Fruit fly (Drosophila melanogaster): ENCODE measurements around the gene CG5131.

CG5131 gene

dm6 chr2L:17450505-17451415 lies 33.5 kb upstream of the CG5131 start (continued):
- TF ChIP-seq Ravus (GFP tag; IDR thresholded peaks at IDR 0.05): no peak
- TF ChIP-seq abd-A (tag; optimal IDR thresholded peaks at IDR 0.05): peak; percentile 51
- TF ChIP-seq pros (GFP tag; optimal IDR thresholded peaks at IDR 0.05): no peak
- TF ChIP-seq ind (GFP tag; optimal IDR thresholded peaks at IDR 0.05): peak; percentile 43
- no peak for TF ChIP-seq Hr39 (optimal IDR thresholded peaks at IDR 0.05)
- TF ChIP-seq CG34224 (GFP tag; IDR thresholded peaks at IDR 0.05; ENCODE audit: partially characterized antibody): no peak; the same call in 2 of the 3 replicates
- no peak for TF ChIP-seq CG30020 (tag; optimal IDR thresholded peaks at IDR 0.05)
- peak; percentile 76 for TF ChIP-seq unpg (GFP tag; optimal IDR thresholded peaks at IDR 0.05)
- peak; percentile 46 for TF ChIP-seq CG15514 (GFP tag; optimal IDR thresholded peaks at IDR 0.05)
- TF ChIP-seq exex (tag; optimal IDR thresholded peaks at IDR 0.05): peak; percentile 28
- TF ChIP-seq CG8290 (GFP tag; optimal IDR thresholded peaks at IDR 0.05): no peak
- TF ChIP-seq CG8290 (tag; optimal IDR thresholded peaks at IDR 0.05): peak in 1 of 2 experiments; percentile 47
- TF ChIP-seq lbe (GFP tag; optimal IDR thresholded peaks at IDR 0.05): peak; percentile 60
- TF ChIP-seq shn (GFP tag; optimal IDR thresholded peaks at IDR 0.05): peak; percentile 36
- peak; percentile 60 for TF ChIP-seq Asciz (GFP tag; optimal IDR thresholded peaks at IDR 0.05)
- no peak for TF ChIP-seq Elba2 (GFP tag; optimal IDR thresholded peaks at IDR 0.05)
- TF ChIP-seq Max (GFP tag; optimal IDR thresholded peaks at IDR 0.05): peak; percentile 33
- no peak for TF ChIP-seq CG6791 (GFP tag; IDR thresholded peaks at IDR 0.05; ENCODE audit: partially characterized antibody)
- TF ChIP-seq usp (GFP tag; optimal IDR thresholded peaks at IDR 0.05): no peak
- TF ChIP-seq dmrt99B (tag; optimal IDR thresholded peaks at IDR 0.05): peak; percentile 73
- no peak for TF ChIP-seq zfh2 (GFP tag; optimal IDR thresholded peaks at IDR 0.05)
- TF ChIP-seq CG5245 (GFP tag; optimal IDR thresholded peaks at IDR 0.05): no peak
- no peak for TF ChIP-seq CG42726 (GFP tag; IDR thresholded peaks at IDR 0.05; ENCODE audit: partially characterized antibody)
- peak; percentile 42 for TF ChIP-seq cwo (GFP tag; optimal IDR thresholded peaks at IDR 0.05)
- no peak for TF ChIP-seq CG17829 (tag; optimal IDR thresholded peaks at IDR 0.05)
- TF ChIP-seq Hmr (GFP tag; optimal IDR thresholded peaks at IDR 0.05): peak; percentile 74
- no peak for TF ChIP-seq yki (optimal IDR thresholded peaks at IDR 0.05)
- peak; percentile 26 for TF ChIP-seq Myb (GFP tag; optimal IDR thresholded peaks at IDR 0.05)
- 0 out of 2 replicates have a peak, but pooled peaks have one; percentile 43 for TF ChIP-seq seq (GFP tag; IDR thresholded peaks at IDR 0.05)
- peak; percentile 24 for TF ChIP-seq CG6813 (GFP tag; optimal IDR thresholded peaks at IDR 0.05)
- no peak for TF ChIP-seq wdn (GFP tag; IDR thresholded peaks at IDR 0.05)
- no peak for TF ChIP-seq CG5180 (GFP tag; optimal IDR thresholded peaks at IDR 0.05)
- no peak for TF ChIP-seq CG12744 (GFP tag; optimal IDR thresholded peaks at IDR 0.05)
- peak; percentile 40 for TF ChIP-seq CG12104 (GFP tag; optimal IDR thresholded peaks at IDR 0.05)
- peak; percentile 5 for TF ChIP-seq slp2 (GFP tag; optimal IDR thresholded peaks at IDR 0.05)
- no peak for TF ChIP-seq twi (tag; optimal IDR thresholded peaks at IDR 0.05)
- TF ChIP-seq Sox102F (GFP tag; optimal IDR thresholded peaks at IDR 0.05): peak; percentile 82
- no peak for TF ChIP-seq vvl (GFP tag; IDR thresholded peaks at IDR 0.05)
- peak; percentile 56 for TF ChIP-seq bcd (GFP tag; optimal IDR thresholded peaks at IDR 0.05)
- no peak for TF ChIP-seq onecut (GFP tag; IDR thresholded peaks at IDR 0.05)
- no peak for TF ChIP-seq CG8944 (GFP tag; optimal IDR thresholded peaks at IDR 0.05)
- peak; percentile 34 for TF ChIP-seq Oaz (GFP tag; IDR thresholded peaks at IDR 0.05)
- TF ChIP-seq CrebB (tag; optimal IDR thresholded peaks at IDR 0.05): peak; percentile 19
- no peak for TF ChIP-seq CG9609 (GFP tag; optimal IDR thresholded peaks at IDR 0.05)
- TF ChIP-seq CG1529 (GFP tag; optimal IDR thresholded peaks at IDR 0.05): peak; percentile 9
- TF ChIP-seq Nf-YA (GFP tag; IDR thresholded peaks at IDR 0.05): no peak
- TF ChIP-seq CG14860 (GFP tag; IDR thresholded peaks at IDR 0.05; ENCODE audit: partially characterized antibody): no peak
- TF ChIP-seq CG7357 (GFP tag; IDR thresholded peaks at IDR 0.05): no peak
- TF ChIP-seq Sry-δ (GFP tag; optimal IDR thresholded peaks at IDR 0.05): peak; percentile 2
